Fruit fly (Drosophila melanogaster) Kc167 (cell line): Measurements from ENCODE around the gene CG11858.

Source experiments
- Myc ChIP-seq: fragments of >200 bp; optimal IDR thresholded peaks from 2 replicates; lab custom pipeline; 2017; ENCODE audit warnings: missing external identifiers
- Sin3A ChIP-seq: fragments of >200 bp; optimal IDR thresholded peaks from 2 replicates; lab custom pipeline; 2018; ENCODE audit warnings: missing external identifiers
- h ChIP-seq: fragments of >200 bp; optimal IDR thresholded peaks from 3 replicates; lab custom pipeline; 2018; ENCODE audit warnings: missing external identifiers
- insv ChIP-seq: fragments of >200 bp; optimal IDR thresholded peaks from 3 replicates; lab custom pipeline; 2018; ENCODE audit warnings: missing external identifiers
- psq ChIP-seq: fragments of >200 bp; optimal IDR thresholded peaks from 2 replicates; lab custom pipeline; 2017; ENCODE audit warnings: missing external identifiers
- ttk ChIP-seq: sonication (Bioruptor generic); optimal IDR thresholded peaks from 2 replicates; lab custom pipeline; 2017; ENCODE audit warnings: missing external identifiers

CG11858 gene

dm6 chr3R:25262322-25262761 lies at the start of gene CG11858, which contains the start of gene Kdsr:
TSS of gene CG11858 (plus strand) at chr3R:25262741.
TSS of gene Kdsr (minus strand) at chr3R:25262498.
- TF ChIP-seq h (lab: Kevin White, UChicago) (no peak), psq (lab: Kevin White, UChicago) (no peak), ttk (lab: Kevin White, UChicago) (no peak), Myc (lab: Kevin White, UChicago) (no peak), Sin3A (lab: Kevin White, UChicago) (no peak), insv (lab: Kevin White, UChicago) (no peak)

DNA sequence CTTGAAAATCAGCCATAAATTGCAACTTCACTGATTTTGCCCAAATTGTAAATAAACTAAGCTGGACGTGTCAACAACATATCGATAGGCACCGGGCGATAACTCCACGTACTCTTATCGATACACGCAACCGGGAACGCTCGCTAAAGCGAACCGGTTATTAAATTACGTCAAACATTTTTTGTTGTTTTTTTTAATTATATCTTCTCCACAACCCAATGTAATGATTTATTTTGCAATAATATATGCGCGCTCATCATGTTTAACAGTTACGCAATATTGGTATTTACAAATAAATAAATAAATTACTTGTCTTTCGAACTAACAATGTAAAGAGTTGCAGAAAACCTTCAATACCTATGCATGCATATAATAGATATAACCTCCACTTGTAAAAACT lies 47.4 kb upstream of the CG11858 start, which contains the start of gene Saysd1:
Gene Saysd1, minus strand, starts transcription at position 66 of the 400 bp plus-strand sequence.
- TF ChIP-seq Sin3A (lab: Kevin White, UChicago) (no peak), Myc (lab: Kevin White, UChicago) (no peak), ttk (lab: Kevin White, UChicago) (no peak), h (lab: Kevin White, UChicago) (no peak), insv (lab: Kevin White, UChicago) (no peak), psq (lab: Kevin White, UChicago) (no peak)

DNA sequence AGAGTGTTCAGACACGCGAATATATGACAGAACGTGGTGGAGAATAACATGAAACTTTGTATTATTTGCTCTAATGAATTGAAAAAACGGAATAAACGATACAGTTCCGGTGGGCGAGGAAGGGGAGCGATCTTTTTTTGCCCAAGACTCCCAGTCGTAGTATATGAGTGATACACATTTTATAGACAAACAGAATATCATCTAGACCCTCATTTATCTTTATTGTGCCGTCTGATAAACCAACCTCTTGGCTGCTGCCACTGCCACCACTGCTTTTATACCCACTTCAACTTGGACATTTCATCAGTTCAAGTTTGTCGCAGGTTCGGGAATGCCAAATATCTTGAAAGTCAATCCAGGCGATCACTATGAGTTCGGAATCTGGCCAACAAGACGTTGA lies 46.5 kb upstream of the CG11858 start, which contains the start of gene CG31106:
Gene CG31106, plus strand, starts transcription at position 301 of the 400 bp plus-strand sequence.
- TF ChIP-seq psq (lab: Kevin White, UChicago) (no peak), ttk (lab: Kevin White, UChicago) (no peak), insv (lab: Kevin White, UChicago) (no peak), h (lab: Kevin White, UChicago) (no peak), Sin3A (lab: Kevin White, UChicago) (no peak), Myc (lab: Kevin White, UChicago) (no peak)

- TF ChIP-seq ttk (lab: Kevin White, UChicago) (no peak), psq (lab: Kevin White, UChicago) (no peak), insv (lab: Kevin White, UChicago) (no peak), h (lab: Kevin White, UChicago) (no peak), Sin3A (lab: Kevin White, UChicago) (no peak), Myc (lab: Kevin White, UChicago) (no peak)
Observed at dm6 chr3R:25219018-25219417, 43.5 kb upstream of the CG11858 start, which contains the start of gene CG31103. TSS of gene CG31103 (plus strand) at chr3R:25219318.

DNA sequence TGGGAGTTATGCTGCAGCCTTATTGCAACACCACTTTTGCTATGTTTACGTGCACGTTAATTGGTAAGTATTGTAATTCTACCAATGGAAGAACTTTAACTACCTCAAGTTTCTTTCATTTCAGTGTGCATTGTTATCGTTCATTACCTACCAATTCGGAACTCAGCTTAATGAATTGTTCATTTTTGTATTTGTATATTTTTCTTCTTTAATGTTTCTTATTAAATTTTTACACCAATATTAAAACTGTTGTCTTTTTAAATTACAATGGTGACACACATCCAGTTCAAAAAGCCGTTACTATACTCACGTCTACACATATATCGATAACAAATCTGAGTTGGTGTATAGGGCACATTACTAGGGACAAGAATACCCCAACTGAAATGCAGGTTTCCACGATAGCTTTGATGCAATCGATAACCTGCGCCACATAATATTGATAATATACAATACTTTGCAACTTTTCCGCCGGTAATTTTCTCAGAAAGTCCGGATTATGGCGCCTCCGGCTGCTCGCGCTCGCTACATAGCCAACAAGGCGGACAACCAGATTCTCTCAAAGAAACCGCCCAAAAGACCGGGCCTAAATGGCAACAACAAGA lies 41.2 kb upstream of the CG11858 start, which contains the start of gene Alg9:
Gene Alg9, plus strand, starts transcription at position 387 of the 605 bp plus-strand sequence.
- TF ChIP-seq psq (lab: Kevin White, UChicago) (no peak), h (lab: Kevin White, UChicago) (no peak), Myc (lab: Kevin White, UChicago) (no peak), insv (lab: Kevin White, UChicago) (no peak), Sin3A (lab: Kevin White, UChicago) (no peak), ttk (lab: Kevin White, UChicago) (no peak)

- TF ChIP-seq insv (lab: Kevin White, UChicago) (no peak), Sin3A (lab: Kevin White, UChicago) (no peak), ttk (lab: Kevin White, UChicago) (no peak), psq (lab: Kevin White, UChicago) (no peak), h (lab: Kevin White, UChicago) (no peak), Myc (lab: Kevin White, UChicago) (no peak)
Observed at dm6 chr3R:25225483-25225882, 37.1 kb upstream of the CG11858 start.

DNA sequence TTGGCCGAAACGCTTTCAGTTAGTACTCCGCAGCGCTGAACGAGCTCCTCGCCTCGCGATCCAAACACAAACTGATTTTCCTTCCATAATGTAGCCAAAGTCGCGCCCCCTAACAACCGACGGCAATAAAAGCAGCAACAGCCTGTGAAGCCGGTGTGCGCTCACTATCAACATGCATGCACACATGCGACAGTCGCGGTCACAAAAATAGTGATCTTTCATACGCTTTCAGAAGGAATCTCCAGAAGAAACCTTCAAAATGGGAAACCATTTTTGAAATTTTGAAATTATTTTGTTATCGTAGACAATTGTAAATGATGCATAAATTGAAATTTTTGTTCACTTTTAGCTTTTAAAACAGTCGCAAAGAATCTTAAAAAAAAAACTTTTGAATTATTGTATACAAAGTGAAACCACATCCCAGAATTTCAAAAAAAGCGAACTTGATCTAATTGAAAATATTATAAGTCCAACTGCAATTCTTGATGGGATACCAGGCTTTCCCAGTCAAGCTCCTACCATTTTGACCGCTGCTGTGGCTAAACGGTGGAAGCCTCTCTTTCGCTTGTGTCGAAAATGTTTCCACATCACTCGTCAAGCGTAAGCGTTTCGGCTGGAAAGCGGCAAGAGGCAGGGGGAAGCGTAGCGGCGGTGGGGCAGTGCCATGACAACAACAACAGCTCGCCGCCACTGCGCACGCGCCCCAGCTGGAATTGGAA lies 30.1 kb upstream of the CG11858 start, which contains the start of gene Cad96Cb:
Gene Cad96Cb, minus strand, starts transcription at position 51 of the 719 bp plus-strand sequence.
- TF ChIP-seq insv (lab: Kevin White, UChicago): no peak
- no peak for TF ChIP-seq psq (lab: Kevin White, UChicago)
- no peak for TF ChIP-seq h (lab: Kevin White, UChicago)
- TF ChIP-seq Myc (lab: Kevin White, UChicago): no peak
- no peak for TF ChIP-seq ttk (lab: Kevin White, UChicago)
- TF ChIP-seq Sin3A (lab: Kevin White, UChicago): no peak

dm6 chr3R:25235362-25235761 lies 27.2 kb upstream of the CG11858 start, which contains the start of gene Sil1:
TSS of gene Sil1 (minus strand) at chr3R:25235529.
- TF ChIP-seq psq (lab: Kevin White, UChicago): no peak
- TF ChIP-seq insv (lab: Kevin White, UChicago): no peak
- no peak for TF ChIP-seq Myc (lab: Kevin White, UChicago)
- no peak for TF ChIP-seq h (lab: Kevin White, UChicago)
- no peak for TF ChIP-seq ttk (lab: Kevin White, UChicago)

- TF ChIP-seq insv (lab: Kevin White, UChicago) (no peak), h (lab: Kevin White, UChicago) (no peak), Sin3A (lab: Kevin White, UChicago) (no peak), Myc (lab: Kevin White, UChicago) (no peak), psq (lab: Kevin White, UChicago) (no peak), ttk (lab: Kevin White, UChicago) (no peak)
Observed at dm6 chr3R:25236121-25236520, 26.4 kb upstream of the CG11858 start.

DNA sequence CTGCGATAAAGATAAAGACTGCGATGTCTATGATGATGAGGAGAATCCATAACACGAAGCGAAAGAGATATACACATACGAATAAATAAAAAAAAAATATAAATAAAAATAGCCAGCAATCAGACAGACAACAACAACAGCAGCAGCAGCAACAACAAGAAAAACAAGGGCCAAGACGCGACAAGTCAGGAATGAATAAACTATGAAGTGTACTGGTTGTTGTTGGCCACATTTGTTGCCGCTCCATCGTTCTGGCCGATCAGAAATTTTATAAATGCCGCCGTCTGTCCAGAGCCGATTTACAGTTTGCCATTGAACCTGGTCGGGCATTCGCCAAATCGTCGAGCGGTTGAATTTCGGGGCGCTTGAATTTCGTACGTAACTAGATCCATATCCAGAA lies 25.2 kb upstream of the CG11858 start, which contains the start of gene Jhbp7:
Gene Jhbp7, plus strand, starts transcription at position 301 of the 400 bp plus-strand sequence.
- no peak for TF ChIP-seq Myc (lab: Kevin White, UChicago)
- TF ChIP-seq insv (lab: Kevin White, UChicago): no peak
- no peak for TF ChIP-seq Sin3A (lab: Kevin White, UChicago)
